Worm (Caenorhabditis elegans): ENCODE measurements around the gene F41C3.2.

ce11 chrII:4728687-4729086, 21.1 kb upstream of the F41C3.2 start:
- TF ChIP-seq klf-2 (GFP tag; conservative IDR thresholded peaks at IDR 0.05) = no peak
- no peak for TF ChIP-seq flt-1 (GFP tag; IDR thresholded peaks at IDR 0.05)
- TF ChIP-seq cog-1 (tag; optimal IDR thresholded peaks at IDR 0.05) = no peak
- TF ChIP-seq ztf-29 (GFP tag; IDR thresholded peaks at IDR 0.05) = no peak
- TF ChIP-seq med-1 (GFP tag; optimal IDR thresholded peaks at IDR 0.05; ENCODE audit: insufficient read depth) = no peak
- TF ChIP-seq tab-1 (GFP tag; IDR thresholded peaks at IDR 0.05) = no peak
- TF ChIP-seq T22C8.4 (GFP tag; IDR thresholded peaks at IDR 0.05) = no peak
- TF ChIP-seq ref-1 (GFP tag; conservative IDR thresholded peaks at IDR 0.05) = no peak
- TF ChIP-seq ztf-23 (GFP tag; IDR thresholded peaks at IDR 0.05) = no peak

Measured in whole organism, midembryonic.